Worm (Caenorhabditis elegans): ENCODE measurements around the gene ZK688.11.

The ZK688.11 gene

DNA sequence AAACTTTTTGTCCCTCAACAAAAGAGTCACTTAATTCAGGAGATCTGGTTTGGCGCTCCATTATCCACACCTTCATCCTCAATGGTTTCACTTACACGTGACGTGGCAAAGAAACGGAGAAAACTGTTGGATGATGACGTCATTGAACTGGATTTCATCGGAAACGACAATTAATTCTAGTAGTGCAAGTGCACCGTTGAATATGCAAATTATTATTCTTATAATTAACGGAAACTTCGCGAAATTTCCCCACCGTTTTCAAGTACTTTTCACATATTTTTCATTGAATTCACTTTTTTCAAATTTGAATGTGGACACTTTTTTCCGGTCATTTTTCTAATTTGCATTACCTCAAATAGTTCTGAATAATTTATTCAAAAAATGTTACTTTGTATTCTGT lies 24.5 kb upstream of the ZK688.11 start, which contains the start of gene ZK688.1:
Gene ZK688.1 (plus strand): TSS at position 301 of the 400 bp plus-strand sequence.
- TF ChIP-seq ceh-16 (tag; optimal IDR thresholded peaks at IDR 0.05) (no peak), elt-1 (tag; optimal IDR thresholded peaks at IDR 0.05) (no peak), fos-1 (tag; optimal IDR thresholded peaks at IDR 0.05) (no peak)

DNA sequence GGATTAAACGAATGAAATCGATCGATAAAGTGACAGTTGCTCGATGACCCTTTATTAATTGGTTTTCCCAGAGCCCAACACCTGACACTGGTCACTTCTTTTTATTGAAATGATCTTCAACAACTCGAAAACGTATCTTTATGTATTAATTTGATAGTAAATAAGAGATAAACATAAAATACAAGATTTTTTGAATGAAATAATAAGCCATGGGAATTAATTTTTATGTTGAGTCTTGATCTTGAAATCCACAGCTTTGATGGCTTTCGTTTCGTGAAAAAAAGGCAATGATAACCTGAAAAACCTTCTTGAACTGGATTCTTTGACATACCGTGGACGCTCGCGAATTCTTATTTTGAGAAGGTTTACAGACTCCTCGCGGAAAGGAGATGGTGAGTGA lies 22.8 kb upstream of the ZK688.11 start, which contains the start of gene pcp-5:
Gene pcp-5 (minus strand): TSS at position 101 of the 400 bp plus-strand sequence.
- no peak for TF ChIP-seq nhr-28 (tag; optimal IDR thresholded peaks at IDR 0.05)
- TF ChIP-seq nhr-67 (tag; optimal IDR thresholded peaks at IDR 0.05): no peak
- TF ChIP-seq sea-2 (GFP tag; optimal IDR thresholded peaks at IDR 0.05): no peak
- TF ChIP-seq ceh-9 (tag; optimal IDR thresholded peaks at IDR 0.05): no peak
- TF ChIP-seq ztf-4 (tag; optimal IDR thresholded peaks at IDR 0.05): no peak
- TF ChIP-seq hmg-11 (tag; optimal IDR thresholded peaks at IDR 0.05): no peak
- no peak for TF ChIP-seq zag-1 (tag; optimal IDR thresholded peaks at IDR 0.05)
- TF ChIP-seq elt-2 (tag; optimal IDR thresholded peaks at IDR 0.05): no peak
- TF ChIP-seq ama-1 (optimal IDR thresholded peaks at IDR 0.05): no peak
- TF ChIP-seq fos-1 (tag; optimal IDR thresholded peaks at IDR 0.05): no peak
- TF ChIP-seq tbx-2 (tag; optimal IDR thresholded peaks at IDR 0.05): no peak
- TF ChIP-seq fkh-2 (tag; optimal IDR thresholded peaks at IDR 0.05): no peak
- TF ChIP-seq ztf-11 (tag; optimal IDR thresholded peaks at IDR 0.05): no peak
- no peak for TF ChIP-seq nhr-23 (tag; optimal IDR thresholded peaks at IDR 0.05)

DNA sequence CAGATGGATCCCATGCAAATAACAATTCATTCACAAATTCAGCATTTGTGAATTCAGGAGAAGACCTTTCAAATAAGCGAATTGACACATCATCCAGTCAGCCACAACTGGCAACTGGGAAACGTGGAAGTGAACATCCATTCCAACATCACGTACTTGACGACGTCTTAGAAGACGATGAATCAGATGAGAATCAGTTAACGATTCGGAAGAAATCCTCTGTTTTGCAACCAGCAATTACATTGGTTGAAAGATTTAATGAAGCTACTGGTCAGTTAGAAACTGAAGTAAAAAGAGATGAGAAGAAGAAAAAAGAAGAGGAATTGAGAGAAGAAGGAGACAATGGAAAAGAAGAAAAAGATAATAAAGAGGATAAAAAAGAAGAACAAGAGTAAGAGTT lies 18.7 kb upstream of the ZK688.11 start:
- TF ChIP-seq zag-1 (tag; optimal IDR thresholded peaks at IDR 0.05) (no peak), snpc-4 (tag; optimal IDR thresholded peaks at IDR 0.05) (no peak), egl-5 (tag; optimal IDR thresholded peaks at IDR 0.05) (no peak), skn-1 (tag; optimal IDR thresholded peaks at IDR 0.05) (no peak), eor-1 (tag; optimal IDR thresholded peaks at IDR 0.05) (no peak), elt-2 (tag; optimal IDR thresholded peaks at IDR 0.05) (no peak), nhr-77 (tag; optimal IDR thresholded peaks at IDR 0.05) (no peak)

DNA sequence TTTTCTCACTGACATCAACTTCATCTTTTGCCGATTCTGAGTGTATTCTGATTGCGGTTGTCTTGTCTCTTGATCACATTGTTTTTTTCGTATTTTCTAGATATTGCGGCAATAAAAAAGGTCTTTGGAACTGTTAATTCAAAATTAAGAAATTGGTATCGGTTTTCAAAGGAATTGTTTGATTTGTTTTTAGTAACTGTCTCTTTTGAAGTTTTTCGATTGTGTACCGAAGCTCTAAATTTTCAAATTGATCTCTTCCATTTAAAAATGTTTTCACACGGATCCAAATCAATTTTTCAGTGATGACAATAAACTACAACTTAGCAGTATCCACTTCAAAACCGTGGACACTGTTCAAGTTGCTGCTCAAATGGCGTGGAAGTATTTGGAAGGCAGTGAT lies 16.0 kb upstream of the ZK688.11 start, which contains the start of gene best-24:
Gene best-24 (plus strand): TSS at position 301 of the 400 bp plus-strand sequence.
- no peak for TF ChIP-seq fkh-2 (tag; optimal IDR thresholded peaks at IDR 0.05)
- TF ChIP-seq sea-2 (GFP tag; optimal IDR thresholded peaks at IDR 0.05): no peak
- TF ChIP-seq egl-27 (tag; optimal IDR thresholded peaks at IDR 0.05): no peak
- no peak for TF ChIP-seq nfya-1 (tag; optimal IDR thresholded peaks at IDR 0.05; ENCODE audit: insufficient read depth)
- no peak for TF ChIP-seq pqm-1 (tag; optimal IDR thresholded peaks at IDR 0.05)
- TF ChIP-seq elt-2 (tag; optimal IDR thresholded peaks at IDR 0.05): no peak
- TF ChIP-seq hmg-11 (tag; optimal IDR thresholded peaks at IDR 0.05): no peak
- TF ChIP-seq skn-1 (tag; optimal IDR thresholded peaks at IDR 0.05): no peak
- no peak for TF ChIP-seq pha-4 (tag; optimal IDR thresholded peaks at IDR 0.05)
- no peak for TF ChIP-seq ceh-28 (tag; optimal IDR thresholded peaks at IDR 0.05)
- no peak for TF ChIP-seq fkh-10 (GFP tag; optimal IDR thresholded peaks at IDR 0.05)
- TF ChIP-seq nhr-67 (tag; optimal IDR thresholded peaks at IDR 0.05): no peak

DNA sequence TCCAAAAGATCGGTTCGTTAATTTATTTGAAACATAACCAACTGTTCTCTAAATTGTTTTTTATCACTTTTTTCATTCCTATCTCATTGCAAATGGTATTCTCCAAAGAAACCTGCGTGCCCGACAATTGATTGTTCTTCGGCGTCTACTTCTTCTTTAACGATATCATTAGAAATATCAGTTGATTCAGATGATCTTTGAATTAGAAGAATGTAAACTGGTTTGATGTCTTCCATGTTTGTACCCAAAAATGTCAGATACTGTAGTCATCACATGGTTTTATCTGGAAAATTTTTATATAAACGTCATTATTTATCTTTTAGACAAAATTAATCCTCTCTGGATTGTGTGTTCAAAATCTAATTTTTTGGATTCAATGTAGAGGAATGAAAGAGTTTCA lies 13.0 kb upstream of the ZK688.11 start:
- TF ChIP-seq elt-3 (tag; optimal IDR thresholded peaks at IDR 0.05): no peak
- TF ChIP-seq nhr-23 (tag; optimal IDR thresholded peaks at IDR 0.05): peak; percentile 71
- TF ChIP-seq nhr-76 (tag; optimal IDR thresholded peaks at IDR 0.05): peak; percentile 22
- TF ChIP-seq egl-5 (tag; optimal IDR thresholded peaks at IDR 0.05): no peak
- peak; percentile 57 for TF ChIP-seq nhr-43 (tag; optimal IDR thresholded peaks at IDR 0.05; ENCODE audit: poor library complexity, severe bottlenecking)
- no peak for TF ChIP-seq fos-1 (tag; optimal IDR thresholded peaks at IDR 0.05)
- no peak for TF ChIP-seq nfya-1 (tag; optimal IDR thresholded peaks at IDR 0.05; ENCODE audit: insufficient read depth)
- no peak for TF ChIP-seq tbx-2 (tag; optimal IDR thresholded peaks at IDR 0.05)
- TF ChIP-seq unc-39 (tag; optimal IDR thresholded peaks at IDR 0.05): no peak
- TF ChIP-seq ceh-16 (tag; optimal IDR thresholded peaks at IDR 0.05): no peak
- peak; percentile 2 for TF ChIP-seq ceh-28 (tag; optimal IDR thresholded peaks at IDR 0.05)
- TF ChIP-seq pqm-1 (tag; optimal IDR thresholded peaks at IDR 0.05): no peak
- peak; percentile 12 for TF ChIP-seq nhr-25 (tag; optimal IDR thresholded peaks at IDR 0.05)
- TF ChIP-seq ZK546.5 (tag; optimal IDR thresholded peaks at IDR 0.05): no peak

Measured in whole organism, L3 larva.